Worm (Caenorhabditis elegans) whole organism, L2 larva: ENCODE results near the gene ZK353.2.
A peak's percentile ranks its signal among the peaks of the same experiment; 100 is the strongest.

ENCODE experiments used
- C34F6.9 ChIP-seq: fragments of 150-350 bp; optimal IDR thresholded peaks from 2 replicates; lab custom pipeline; 2014; ENCODE audit warnings: missing biosample characterization, missing genetic modification characterization
- F13H6.1 ChIP-seq: sonication (generic microtip); optimal IDR thresholded peaks from 2 replicates; lab custom pipeline; 2016; ENCODE audit warnings: missing genetic modification characterization, missing compliant biosample characterization
- R02D3.7 ChIP-seq: fragments of 150-350 bp; optimal IDR thresholded peaks from 2 replicates; lab custom pipeline; 2014; ENCODE audit warnings: missing biosample characterization, missing genetic modification characterization
- Y55F3AM.14 ChIP-seq: fragments of 200-800 bp; sonication (Bioruptor generic); optimal IDR thresholded peaks from 2 replicates; lab custom pipeline; 2018; ENCODE audit warnings: mild to moderate bottlenecking, missing genetic modification characterization, missing compliant biosample characterization
- ZK546.5 ChIP-seq: sonication (generic microtip); optimal IDR thresholded peaks from 2 replicates; lab custom pipeline; 2017; ENCODE audit warnings: missing biosample characterization, missing genetic modification characterization
- alr-1 ChIP-seq: fragments of 150-350 bp; optimal IDR thresholded peaks from 2 replicates; lab custom pipeline; 2014; ENCODE audit warnings: missing biosample characterization, missing genetic modification characterization
- aly-2 ChIP-seq: fragments of 150-350 bp; optimal IDR thresholded peaks from 2 replicates; lab custom pipeline; 2014; ENCODE audit warnings: missing biosample characterization, missing genetic modification characterization
- ama-1 ChIP-seq: fragments of 150-350 bp; optimal IDR thresholded peaks from 2 replicates; lab custom pipeline; 2018; ENCODE audit warnings: inconsistent platforms
- blmp-1 ChIP-seq: sonication (generic microtip); optimal IDR thresholded peaks from 2 replicates; lab custom pipeline; 2017; ENCODE audit warnings: missing genetic modification characterization, mild to moderate bottlenecking, missing compliant biosample characterization, antibody characterized with exemption, moderate library complexity; ENCODE audit not compliant: insufficient read depth
- ceh-16 ChIP-seq: fragments of 150-350 bp; optimal IDR thresholded peaks from 2 replicates; lab custom pipeline; 2014; ENCODE audit warnings: missing biosample characterization, missing genetic modification characterization
- ceh-82 ChIP-seq: fragments of 150-350 bp; optimal IDR thresholded peaks from 2 replicates; lab custom pipeline; 2014; ENCODE audit warnings: missing biosample characterization, missing genetic modification characterization
- crh-2 ChIP-seq: sonication (generic microtip); optimal IDR thresholded peaks from 2 replicates; lab custom pipeline; 2017; ENCODE audit warnings: missing biosample characterization, missing genetic modification characterization
- dmd-4 ChIP-seq: sonication (generic microtip); optimal IDR thresholded peaks from 2 replicates; lab custom pipeline; 2017; ENCODE audit warnings: missing biosample characterization, missing genetic modification characterization
- egl-27 ChIP-seq: sonication (generic microtip); optimal IDR thresholded peaks from 3 replicates; lab custom pipeline; 2017; ENCODE audit warnings: missing biosample characterization, missing genetic modification reagents, missing genetic modification characterization
- elt-1 ChIP-seq: fragments of 150-350 bp; optimal IDR thresholded peaks from 2 replicates; lab custom pipeline; 2014; ENCODE audit warnings: missing biosample characterization, missing genetic modification characterization
- elt-3 ChIP-seq: sonication (generic microtip); optimal IDR thresholded peaks from 2 replicates; lab custom pipeline; 2017; ENCODE audit warnings: missing biosample characterization, missing genetic modification characterization
- fos-1 ChIP-seq: fragments of 150-350 bp; optimal IDR thresholded peaks from 2 replicates; lab custom pipeline; 2014; ENCODE audit warnings: missing biosample characterization, missing genetic modification characterization
- gmeb-1 ChIP-seq: fragments of 150-350 bp; optimal IDR thresholded peaks from 2 replicates; lab custom pipeline; 2014; ENCODE audit warnings: missing biosample characterization, missing genetic modification characterization
- lin-11 ChIP-seq: fragments of 150-350 bp; sonication (generic microtip); optimal IDR thresholded peaks from 2 replicates; lab custom pipeline; 2014; ENCODE audit warnings: missing biosample characterization, missing genetic modification characterization, inconsistent platforms, mixed read lengths
- lin-13 ChIP-seq: fragments of 150-350 bp; optimal IDR thresholded peaks from 2 replicates; lab custom pipeline; 2014; ENCODE audit warnings: missing biosample characterization, missing genetic modification reagents, missing genetic modification characterization
- lin-39 ChIP-seq: fragments of 150-350 bp; optimal IDR thresholded peaks from 2 replicates; lab custom pipeline; 2014; ENCODE audit warnings: missing biosample characterization, missing genetic modification reagents, missing genetic modification characterization
- lsy-2 ChIP-seq, 2 experiments: fragments of 150-350 bp in 1 of 2; sonication (generic microtip) in 1 of 2; optimal IDR thresholded peaks; 2 replicates each; lab custom pipeline; 2014 to 2017; ENCODE audit warnings: missing biosample characterization in 2 of 2, missing genetic modification characterization in 2 of 2
- mab-5 ChIP-seq: fragments of 150-350 bp; optimal IDR thresholded peaks from 2 replicates; lab custom pipeline; 2014; ENCODE audit warnings: missing biosample characterization, missing genetic modification characterization
- mbf-1 ChIP-seq: sonication (generic microtip); optimal IDR thresholded peaks from 2 replicates; lab custom pipeline; 2017; ENCODE audit warnings: missing biosample characterization, missing genetic modification characterization
- mdl-1 ChIP-seq, 2 experiments: fragments of 150-350 bp in 1 of 2; sonication (generic microtip) in 1 of 2; optimal IDR thresholded peaks; 2 replicates each; lab custom pipeline; 2017; ENCODE audit warnings: missing biosample characterization in 2 of 2, missing genetic modification characterization in 2 of 2
- nhr-10 ChIP-seq: sonication (generic microtip); optimal IDR thresholded peaks from 2 replicates; lab custom pipeline; 2017; ENCODE audit warnings: missing biosample characterization, missing genetic modification characterization
- nhr-11 ChIP-seq: fragments of 150-350 bp; optimal IDR thresholded peaks from 2 replicates; lab custom pipeline; 2014; ENCODE audit warnings: missing biosample characterization, missing genetic modification characterization
- nhr-12 ChIP-seq: fragments of 150-350 bp; optimal IDR thresholded peaks from 2 replicates; lab custom pipeline; 2014; ENCODE audit warnings: missing biosample characterization, missing genetic modification characterization
- nhr-129 ChIP-seq: fragments of 150-350 bp; optimal IDR thresholded peaks from 2 replicates; lab custom pipeline; 2014; ENCODE audit warnings: missing biosample characterization, missing genetic modification characterization
- nhr-21 ChIP-seq: fragments of 150-350 bp; optimal IDR thresholded peaks from 2 replicates; lab custom pipeline; 2014; ENCODE audit warnings: missing biosample characterization, missing genetic modification characterization
- nhr-23 ChIP-seq: fragments of 150-350 bp; optimal IDR thresholded peaks from 2 replicates; lab custom pipeline; 2014; ENCODE audit warnings: missing biosample characterization, missing genetic modification reagents, missing genetic modification characterization
- nhr-237 ChIP-seq: fragments of 150-350 bp; optimal IDR thresholded peaks from 2 replicates; lab custom pipeline; 2014; ENCODE audit warnings: missing biosample characterization, missing genetic modification characterization
- nhr-25 ChIP-seq: fragments of 150-350 bp; sonication (generic microtip); optimal IDR thresholded peaks from 3 replicates; lab custom pipeline; 2014; ENCODE audit warnings: missing biosample characterization, missing genetic modification characterization
- nhr-6 ChIP-seq: fragments of 150-350 bp; optimal IDR thresholded peaks from 2 replicates; lab custom pipeline; 2014; ENCODE audit warnings: missing biosample characterization, missing genetic modification characterization
- nhr-77 ChIP-seq: fragments of 150-350 bp; optimal IDR thresholded peaks from 2 replicates; lab custom pipeline; 2014; ENCODE audit warnings: missing biosample characterization, missing genetic modification characterization
- peb-1 ChIP-seq: fragments of 150-350 bp; optimal IDR thresholded peaks from 2 replicates; lab custom pipeline; 2014; ENCODE audit warnings: missing biosample characterization, missing genetic modification characterization
- sem-4 ChIP-seq: fragments of 150-350 bp; optimal IDR thresholded peaks from 2 replicates; lab custom pipeline; 2014; ENCODE audit warnings: missing biosample characterization, missing genetic modification reagents, missing genetic modification characterization
- skn-1 ChIP-seq: sonication (generic microtip); optimal IDR thresholded peaks from 2 replicates; lab custom pipeline; 2017; ENCODE audit warnings: missing biosample characterization, missing genetic modification characterization
- sma-3 ChIP-seq: sonication (generic microtip); optimal IDR thresholded peaks from 2 replicates; lab custom pipeline; 2016; ENCODE audit warnings: missing genetic modification reagents, missing genetic modification characterization, missing compliant biosample characterization
- sma-9 ChIP-seq, 2 experiments: fragments of 150-350 bp in 1 of 2; sonication (generic microtip) in 1 of 2; optimal IDR thresholded peaks; 2 replicates each; lab custom pipeline; 2014 to 2016; ENCODE audit warnings: missing genetic modification characterization in 2 of 2, mild to moderate bottlenecking in 1 of 2, missing biosample characterization in 1 of 2, missing compliant biosample characterization in 1 of 2, missing genetic modification reagents in 1 of 2, moderate library complexity in 1 of 2
- snpc-4 ChIP-seq: fragments of 150-350 bp; optimal IDR thresholded peaks from 2 replicates; lab custom pipeline; 2014; ENCODE audit warnings: missing biosample characterization, missing genetic modification characterization
- unc-39 ChIP-seq: fragments of 150-350 bp; optimal IDR thresholded peaks from 2 replicates; lab custom pipeline; 2014; ENCODE audit warnings: missing biosample characterization, missing genetic modification characterization
- unc-55 ChIP-seq: fragments of 150-350 bp; sonication (generic microtip); optimal IDR thresholded peaks from 3 replicates; lab custom pipeline; 2014; ENCODE audit warnings: missing biosample characterization, missing genetic modification reagents, missing genetic modification characterization
- unc-62 ChIP-seq: fragments of 150-350 bp; optimal IDR thresholded peaks from 2 replicates; lab custom pipeline; 2014; ENCODE audit warnings: missing biosample characterization, missing genetic modification reagents, missing genetic modification characterization
- zag-1 ChIP-seq: fragments of 150-350 bp; optimal IDR thresholded peaks from 2 replicates; lab custom pipeline; 2014; ENCODE audit warnings: missing biosample characterization, missing genetic modification characterization
- ztf-1 ChIP-seq: fragments of 200-800 bp; sonication (Bioruptor generic); conservative IDR thresholded peaks from 2 replicates; pipeline ENCODE4 v1.3.6; 2022; ENCODE audit warnings: missing genetic modification characterization, missing compliant biosample characterization
- ztf-11 ChIP-seq: sonication (generic microtip); optimal IDR thresholded peaks from 2 replicates; lab custom pipeline; 2017; ENCODE audit warnings: missing biosample characterization, missing genetic modification characterization
- ztf-4 ChIP-seq: fragments of 150-350 bp; optimal IDR thresholded peaks from 2 replicates; lab custom pipeline; 2014; ENCODE audit warnings: missing biosample characterization, missing genetic modification characterization

The ZK353.2 gene

ce11 chrIII:8356407-8356881, 42.1 kb upstream of the ZK353.2 start (continued):
- no peak for TF ChIP-seq nhr-23
- no peak for TF ChIP-seq unc-62 (GFP tag; lab: Kevin White, UChicago)
- peak; percentile 91 for TF ChIP-seq unc-55

DNA sequence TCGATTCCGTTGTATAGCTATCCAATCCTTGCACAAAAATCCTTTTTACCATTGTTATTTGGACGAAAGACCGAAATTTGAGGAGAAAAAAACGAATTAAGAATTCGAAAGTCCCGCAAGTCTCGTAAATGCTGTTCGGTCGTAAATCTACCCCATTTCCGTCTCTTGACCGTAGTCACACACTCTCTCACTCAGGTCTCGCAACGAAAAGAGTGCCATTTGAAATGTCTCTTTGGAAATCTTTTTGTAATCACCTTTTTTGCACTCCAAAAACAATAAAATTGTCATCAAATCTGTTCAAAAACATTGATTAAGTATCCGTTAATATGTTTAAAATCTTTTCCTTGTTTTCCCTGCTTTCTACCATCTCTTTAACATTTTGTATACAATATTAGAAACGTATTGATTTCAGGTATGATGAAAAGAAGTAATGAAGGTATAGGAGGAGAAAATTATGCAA, 40.3 kb upstream of the ZK353.2 start, which contains the start of the genes R05D3.8 and rfp-1:
R05D3.8 (minus strand) TSS at position 115 of the 460 bp plus-strand sequence.
rfp-1 (plus strand) TSS at position 410 of the 460 bp plus-strand sequence.
- peak; percentile 12 for TF ChIP-seq egl-27
- no peak for TF ChIP-seq elt-3 (tag; lab: Kevin White, UChicago)
- TF ChIP-seq snpc-4 (tag; lab: Kevin White, UChicago): no peak
- TF ChIP-seq nhr-25 (tag; lab: Kevin White, UChicago): peak; percentile 76
- no peak for TF ChIP-seq alr-1 (tag; lab: Kevin White, UChicago)
- TF ChIP-seq mab-5: peak; percentile 63
- peak; percentile 88 for TF ChIP-seq crh-2 (tag; lab: Kevin White, UChicago)
- TF ChIP-seq gmeb-1 (tag; lab: Kevin White, UChicago): peak; percentile 85
- no peak for TF ChIP-seq lin-39
- no peak for TF ChIP-seq ztf-4 (tag; lab: Kevin White, UChicago)
- TF ChIP-seq ztf-11 (tag; lab: Kevin White, UChicago): no peak
- no peak for TF ChIP-seq nhr-77 (tag; lab: Kevin White, UChicago)
- peak; percentile 34 for TF ChIP-seq nhr-6 (tag; lab: Kevin White, UChicago)
- no peak for TF ChIP-seq nhr-23
- TF ChIP-seq nhr-12 (tag; lab: Kevin White, UChicago): no peak
- no peak for TF ChIP-seq ceh-82 (tag; lab: Kevin White, UChicago)
- TF ChIP-seq dmd-4 (tag; lab: Kevin White, UChicago): no peak
- TF ChIP-seq sma-9 (GFP tag; optimal IDR thresholded peaks at IDR 0.05; lab: Kevin White, UChicago): peak; percentile 74
- no peak for TF ChIP-seq sma-9 (tag; optimal IDR thresholded peaks at IDR 0.05; lab: Kevin White, UChicago)
- TF ChIP-seq C34F6.9 (tag; lab: Kevin White, UChicago): peak; percentile 89
- no peak for TF ChIP-seq nhr-11 (tag; lab: Kevin White, UChicago)
- peak; percentile 95 for TF ChIP-seq nhr-129 (tag; lab: Kevin White, UChicago)
- peak; percentile 44 for TF ChIP-seq ZK546.5
- no peak for TF ChIP-seq mdl-1 (tag; optimal IDR thresholded peaks at IDR 0.05; lab: Kevin White, UChicago)
- TF ChIP-seq fos-1 (tag; lab: Kevin White, UChicago): peak; percentile 72
- TF ChIP-seq ama-1 (lab: Kevin White, UChicago): peak; percentile 67
- TF ChIP-seq unc-39 (tag; lab: Kevin White, UChicago): no peak
- peak; percentile 92 for TF ChIP-seq unc-55
- TF ChIP-seq unc-62 (GFP tag; lab: Kevin White, UChicago): no peak
- TF ChIP-seq sem-4 (tag; lab: Kevin White, UChicago): peak; percentile 43
- peak; percentile 34 for TF ChIP-seq ceh-16 (tag; lab: Kevin White, UChicago)
- no peak for TF ChIP-seq blmp-1 (tag; lab: Kevin White, UChicago)
- no peak for TF ChIP-seq ztf-1 (GFP tag; lab: Robert Waterston, UW)
- peak; percentile 44 for TF ChIP-seq F13H6.1 (tag; lab: Kevin White, UChicago)
- TF ChIP-seq lsy-2 (tag; optimal IDR thresholded peaks at IDR 0.05; lab: Kevin White, UChicago): peak; percentile 97 to 99
- TF ChIP-seq Y55F3AM.14 (GFP tag; lab: Kevin White, UChicago): no peak
- no peak for TF ChIP-seq aly-2 (tag; lab: Kevin White, UChicago)
- no peak for TF ChIP-seq peb-1 (tag; lab: Kevin White, UChicago)
- peak; percentile 87 for TF ChIP-seq lin-13
- peak; percentile 24 for TF ChIP-seq zag-1 (tag; lab: Kevin White, UChicago)
- TF ChIP-seq mbf-1 (tag; lab: Kevin White, UChicago): no peak
- peak; percentile 63 for TF ChIP-seq lin-11 (tag; lab: Kevin White, UChicago)
- TF ChIP-seq nhr-21 (tag; lab: Kevin White, UChicago): peak; percentile 65
- no peak for TF ChIP-seq nhr-10
- peak; percentile 69 for TF ChIP-seq sma-3 (GFP tag; lab: Kevin White, UChicago)
- TF ChIP-seq skn-1 (tag; lab: Kevin White, UChicago): no peak
- TF ChIP-seq R02D3.7 (tag; lab: Kevin White, UChicago): peak; percentile 97
- no peak for TF ChIP-seq elt-1
- no peak for TF ChIP-seq nhr-237
- TF ChIP-seq, all 48 proteins: peak for 23
